Worm (Caenorhabditis elegans) whole organism, early embryonic: ENCODE measurements around the gene cpna-1.

ENCODE experiments used
- B0310.2 ChIP-seq: sonication (generic microtip); optimal IDR thresholded peaks from 2 replicates; lab custom pipeline; 2016; ENCODE audit warnings: mild to moderate bottlenecking, missing genetic modification characterization, missing compliant biosample characterization
- F13C5.2 ChIP-seq: sonication (generic microtip); optimal IDR thresholded peaks from 2 replicates; lab custom pipeline; 2017; ENCODE audit warnings: mild to moderate bottlenecking, missing genetic modification characterization, inconsistent platforms, missing compliant biosample characterization
- aly-1 ChIP-seq: sonication (generic microtip); optimal IDR thresholded peaks from 2 replicates; lab custom pipeline; 2016; ENCODE audit warnings: missing genetic modification characterization, missing compliant biosample characterization
- ama-1 ChIP-seq: fragments of 150-350 bp; optimal IDR thresholded peaks from 2 replicates; lab custom pipeline; 2014
- ceh-13 ChIP-seq: fragments of 200-800 bp; sonication (Bioruptor generic); optimal IDR thresholded peaks from 2 replicates; lab custom pipeline; 2018; ENCODE audit warnings: mild to moderate bottlenecking, missing genetic modification characterization, missing compliant biosample characterization
- ceh-36 ChIP-seq: sonication (generic microtip); optimal IDR thresholded peaks from 2 replicates; lab custom pipeline; 2016; ENCODE audit warnings: missing genetic modification characterization, inconsistent platforms, missing compliant biosample characterization
- ets-7 ChIP-seq: sonication (generic microtip); optimal IDR thresholded peaks from 2 replicates; lab custom pipeline; 2016; ENCODE audit warnings: missing genotype, missing genetic modification characterization, missing compliant biosample characterization
- flt-1 ChIP-seq: fragments of 200-800 bp; sonication (Bioruptor generic); IDR thresholded peaks from 2 replicates; pipeline ENCODE4 v1.3.6; 2022; ENCODE audit warnings: missing genetic modification characterization, missing compliant biosample characterization
- hmbx-1 ChIP-seq: sonication (generic microtip); optimal IDR thresholded peaks from 2 replicates; lab custom pipeline; 2016; ENCODE audit warnings: mild to moderate bottlenecking, missing genetic modification characterization, missing compliant biosample characterization
- hmg-4 ChIP-seq: fragments of 200-800 bp; sonication (Bioruptor generic); optimal IDR thresholded peaks from 2 replicates; lab custom pipeline; 2018; ENCODE audit warnings: mild to moderate bottlenecking, missing genetic modification characterization, missing compliant biosample characterization
- hnd-1 ChIP-seq: sonication (generic microtip); optimal IDR thresholded peaks from 2 replicates; lab custom pipeline; 2016; ENCODE audit warnings: missing genetic modification characterization, missing compliant biosample characterization
- pes-1 ChIP-seq: fragments of 200-800 bp; sonication (Bioruptor generic); IDR thresholded peaks from 2 replicates; pipeline ENCODE4 v1.3.6; 2022; ENCODE audit warnings: missing genetic modification reagents, missing genetic modification characterization, missing compliant biosample characterization
- scrt-1 ChIP-seq: fragments of 200-800 bp; sonication (Bioruptor generic); IDR thresholded peaks from 2 replicates; pipeline ENCODE4 v1.3.6; 2022; ENCODE audit warnings: missing genetic modification characterization, missing compliant biosample characterization
- sea-1 ChIP-seq: fragments of 200-800 bp; sonication (Bioruptor generic); conservative IDR thresholded peaks from 2 replicates; pipeline ENCODE4 v1.3.6; 2022; ENCODE audit warnings: missing genetic modification characterization, missing compliant biosample characterization
- tbx-11 ChIP-seq: fragments of 200-800 bp; sonication (Bioruptor generic); IDR thresholded peaks from 2 replicates; pipeline ENCODE4 v1.3.6; 2022; ENCODE audit warnings: missing genetic modification characterization, missing compliant biosample characterization
- tbx-37 ChIP-seq: fragments of 200-800 bp; sonication (Bioruptor generic); conservative IDR thresholded peaks from 2 replicates; pipeline ENCODE4 v1.3.6; 2022; ENCODE audit warnings: missing genetic modification reagents, missing genetic modification characterization, missing compliant biosample characterization
- tra-4 ChIP-seq: sonication (generic microtip); optimal IDR thresholded peaks from 2 replicates; lab custom pipeline; 2017; ENCODE audit warnings: missing genetic modification characterization, missing compliant biosample characterization

cpna-1 gene

DNA sequence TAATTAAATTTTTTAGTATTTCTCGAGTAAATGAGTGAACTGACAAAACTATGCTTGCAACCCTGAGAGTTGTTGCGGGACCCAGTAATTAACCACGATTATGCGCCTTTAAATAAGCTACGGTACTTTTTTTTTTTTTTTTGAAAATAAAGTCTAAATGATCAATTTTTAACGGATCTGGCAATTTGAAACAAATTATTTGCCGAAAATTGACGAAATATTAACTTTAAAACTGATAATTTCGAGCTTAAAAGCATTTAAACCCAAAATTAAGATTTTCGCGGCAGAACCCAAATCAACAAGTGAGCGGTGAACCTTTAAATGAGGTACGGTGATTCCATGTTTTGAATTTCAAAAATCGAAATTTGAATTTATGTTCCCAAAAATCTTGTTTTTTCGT is 36.0 kb downstream of the cpna-1 start:
- TF ChIP-seq flt-1 (GFP tag; lab: Robert Waterston, UW), result no peak
- no peak for TF ChIP-seq ama-1 (lab: Kevin White, UChicago)
- no peak for TF ChIP-seq hmg-4 (GFP tag; lab: Kevin White, UChicago)

- TF ChIP-seq ceh-13 (GFP tag; lab: Kevin White, UChicago) (no peak), B0310.2 (no peak), tra-4 (tag; lab: Kevin White, UChicago) (no peak), sea-1 (no peak), ama-1 (lab: Kevin White, UChicago) (no peak), scrt-1 (GFP tag; lab: Robert Waterston, UW) (no peak), flt-1 (GFP tag; lab: Robert Waterston, UW) (no peak), aly-1 (tag; lab: Kevin White, UChicago) (no peak), ceh-36 (no peak), hmbx-1 (no peak), tbx-11 (GFP tag; lab: Robert Waterston, UW) (no peak), tbx-37 (GFP tag; lab: Robert Waterston, UW) (no peak), F13C5.2 (tag; lab: Kevin White, UChicago) (no peak), pes-1 (GFP tag; lab: Robert Waterston, UW) (no peak), hmg-4 (GFP tag; lab: Kevin White, UChicago) (no peak)
These were observed 36.5 kb downstream of the cpna-1 start, which contains the start of gene C16A11.5 for ce11 chrII:4222983-4223382. Gene C16A11.5 (plus strand): TSS chrII:4223305.

DNA sequence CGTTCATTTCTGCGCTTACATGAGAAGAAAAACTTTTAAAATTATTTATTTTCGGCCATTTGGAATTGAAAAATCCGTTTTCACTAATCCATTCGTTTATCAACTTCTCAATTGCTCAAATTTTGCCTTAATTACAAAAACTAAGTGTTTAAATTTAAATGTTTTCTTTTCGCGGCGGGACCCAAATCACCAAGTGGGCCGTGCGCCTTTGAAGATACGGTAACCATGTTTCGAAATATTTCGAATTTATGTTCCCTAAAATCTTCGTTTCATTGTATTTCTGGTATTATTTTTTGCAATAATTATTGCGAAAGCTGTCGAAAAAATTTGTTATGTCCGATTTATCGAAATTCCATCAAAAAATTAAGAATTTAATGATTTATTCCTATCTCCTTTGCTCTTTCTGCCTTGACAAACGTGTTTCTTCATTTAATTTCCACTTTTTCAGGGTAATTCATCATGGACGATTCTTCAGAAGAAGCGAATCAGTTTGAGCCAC is 40.2 kb downstream of the cpna-1 start, which contains the start of gene C16A11.4:
Gene C16A11.4 (plus strand): TSS at position 449 of the 499 bp plus-strand sequence.
- TF ChIP-seq hmbx-1, result no peak
- TF ChIP-seq tbx-37 (GFP tag; lab: Robert Waterston, UW), result no peak
- no peak for TF ChIP-seq pes-1 (GFP tag; lab: Robert Waterston, UW)
- TF ChIP-seq scrt-1 (GFP tag; lab: Robert Waterston, UW), result no peak
- no peak for TF ChIP-seq tra-4 (tag; lab: Kevin White, UChicago)
- TF ChIP-seq ama-1 (lab: Kevin White, UChicago), result no peak
- no peak for TF ChIP-seq tbx-11 (GFP tag; lab: Robert Waterston, UW)
- no peak for TF ChIP-seq hmg-4 (GFP tag; lab: Kevin White, UChicago)
- no peak for TF ChIP-seq F13C5.2 (tag; lab: Kevin White, UChicago)
- no peak for TF ChIP-seq sea-1
- no peak for TF ChIP-seq hnd-1
- TF ChIP-seq flt-1 (GFP tag; lab: Robert Waterston, UW), result no peak
- TF ChIP-seq B0310.2, result no peak

ce11 chrII:4228112-4228770 is 41.8 kb downstream of the cpna-1 start:
- no peak for TF ChIP-seq aly-1 (tag; lab: Kevin White, UChicago)
- no peak for TF ChIP-seq ama-1 (lab: Kevin White, UChicago)
- TF ChIP-seq hmbx-1, result no peak
- TF ChIP-seq tbx-37 (GFP tag; lab: Robert Waterston, UW), result no peak
- TF ChIP-seq F13C5.2 (tag; lab: Kevin White, UChicago), result no peak
- TF ChIP-seq tra-4 (tag; lab: Kevin White, UChicago), result no peak
- TF ChIP-seq B0310.2, result no peak
- TF ChIP-seq tbx-11 (GFP tag; lab: Robert Waterston, UW), result no peak
- TF ChIP-seq ets-7, result no peak
- TF ChIP-seq hmg-4 (GFP tag; lab: Kevin White, UChicago), result no peak
- TF ChIP-seq scrt-1 (GFP tag; lab: Robert Waterston, UW), result no peak
- no peak for TF ChIP-seq flt-1 (GFP tag; lab: Robert Waterston, UW)
- TF ChIP-seq ceh-36, result no peak
- TF ChIP-seq sea-1, result no peak
- TF ChIP-seq pes-1 (GFP tag; lab: Robert Waterston, UW), result no peak
- no peak for TF ChIP-seq hnd-1
- no peak for TF ChIP-seq ceh-13 (GFP tag; lab: Kevin White, UChicago)

DNA sequence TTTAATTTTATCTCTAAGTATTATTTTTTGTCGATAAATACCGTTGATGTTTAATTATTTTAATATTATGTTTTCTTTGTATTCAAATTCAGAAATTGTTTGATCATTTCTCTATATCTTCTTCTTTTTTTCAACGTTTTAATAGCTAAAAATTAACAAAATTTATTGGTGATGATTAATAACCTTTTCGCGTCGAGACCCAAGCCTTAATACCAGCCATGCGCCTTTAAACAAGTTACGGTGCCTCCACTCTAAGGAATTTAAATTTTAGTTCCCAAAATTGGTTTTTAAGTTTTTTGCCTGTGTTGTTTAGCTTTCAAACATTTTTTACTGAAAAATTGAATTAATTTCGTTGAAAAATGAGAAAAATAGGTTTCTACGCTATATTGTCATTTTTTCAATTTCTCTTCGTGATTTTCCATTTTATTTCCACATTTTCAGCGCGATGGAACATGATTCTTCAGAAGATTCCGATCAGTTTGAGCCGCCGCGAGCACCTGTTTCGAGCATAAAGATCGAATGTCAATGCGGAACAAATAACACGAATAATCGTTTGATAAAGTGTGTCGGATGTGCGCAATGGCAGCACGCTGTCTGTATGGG is 42.7 kb downstream of the cpna-1 start, which contains the start of gene C16A11.3:
Gene C16A11.3 (plus strand): TSS at position 440 of the 603 bp plus-strand sequence.
- no peak for TF ChIP-seq scrt-1 (GFP tag; lab: Robert Waterston, UW)
- no peak for TF ChIP-seq aly-1 (tag; lab: Kevin White, UChicago)
- TF ChIP-seq pes-1 (GFP tag; lab: Robert Waterston, UW), result no peak
- TF ChIP-seq ama-1 (lab: Kevin White, UChicago), result no peak
- TF ChIP-seq hnd-1, result no peak
- TF ChIP-seq hmbx-1, result no peak
- TF ChIP-seq tbx-37 (GFP tag; lab: Robert Waterston, UW), result no peak
- no peak for TF ChIP-seq tra-4 (tag; lab: Kevin White, UChicago)
- no peak for TF ChIP-seq F13C5.2 (tag; lab: Kevin White, UChicago)
- no peak for TF ChIP-seq ceh-13 (GFP tag; lab: Kevin White, UChicago)
- TF ChIP-seq ceh-36, result no peak
- TF ChIP-seq B0310.2, result no peak

- TF ChIP-seq hmbx-1, result no peak
- no peak for TF ChIP-seq pes-1 (GFP tag; lab: Robert Waterston, UW)
- no peak for TF ChIP-seq ceh-36
- TF ChIP-seq ama-1 (lab: Kevin White, UChicago), result no peak
- TF ChIP-seq scrt-1 (GFP tag; lab: Robert Waterston, UW), result no peak
- TF ChIP-seq flt-1 (GFP tag; lab: Robert Waterston, UW), result no peak
- no peak for TF ChIP-seq ets-7
- no peak for TF ChIP-seq tbx-11 (GFP tag; lab: Robert Waterston, UW)
- TF ChIP-seq hnd-1, result no peak
- no peak for TF ChIP-seq F13C5.2 (tag; lab: Kevin White, UChicago)
These were observed 44.5 kb downstream of the cpna-1 start, which contains the start of gene C16A11.10 for ce11 chrII:4230816-4231435. Gene C16A11.10 (plus strand): TSS chrII:4231385.
